Worm (Caenorhabditis elegans): Measurements from ENCODE around the gene ZC239.14.
"Not testable (repeated sequence)": the region's sequence is repeated elsewhere in the genome, so short reads cannot be mapped to it uniquely, and the experiment has no call there.

Gene ZC239.14

ce11 chrII:3202519-3202918, 19.3 kb downstream of the ZC239.14 start, which contains the start of gene sri-53:
Gene sri-53 (minus strand): TSS chrII:3202619.
- no peak for TF ChIP-seq athp-1 (tag; optimal IDR thresholded peaks at IDR 0.05)
- TF ChIP-seq C17E4.6 (GFP tag; IDR thresholded peaks at IDR 0.05) = no peak
- TF ChIP-seq lir-1 (GFP tag; conservative IDR thresholded peaks at IDR 0.05) = no peak
- TF ChIP-seq cebp-1 (GFP tag; IDR thresholded peaks at IDR 0.05) = no peak
- no peak for TF ChIP-seq cebp-1 (tag; optimal IDR thresholded peaks at IDR 0.05)
- TF ChIP-seq nhr-27 (tag; optimal IDR thresholded peaks at IDR 0.05) = no peak
- no peak for TF ChIP-seq ztf-28 (GFP tag; IDR thresholded peaks at IDR 0.05)
- TF ChIP-seq tlf-1 (GFP tag; optimal IDR thresholded peaks at IDR 0.05) = no peak
- TF ChIP-seq nhr-90 (tag; optimal IDR thresholded peaks at IDR 0.05) = no peak
- TF ChIP-seq attf-6 (GFP tag; IDR thresholded peaks at IDR 0.05) = no peak
- TF ChIP-seq cebp-2 (GFP tag; IDR thresholded peaks at IDR 0.05) = no peak
- TF ChIP-seq xnd-1 (tag; optimal IDR thresholded peaks at IDR 0.05) = no peak

DNA sequence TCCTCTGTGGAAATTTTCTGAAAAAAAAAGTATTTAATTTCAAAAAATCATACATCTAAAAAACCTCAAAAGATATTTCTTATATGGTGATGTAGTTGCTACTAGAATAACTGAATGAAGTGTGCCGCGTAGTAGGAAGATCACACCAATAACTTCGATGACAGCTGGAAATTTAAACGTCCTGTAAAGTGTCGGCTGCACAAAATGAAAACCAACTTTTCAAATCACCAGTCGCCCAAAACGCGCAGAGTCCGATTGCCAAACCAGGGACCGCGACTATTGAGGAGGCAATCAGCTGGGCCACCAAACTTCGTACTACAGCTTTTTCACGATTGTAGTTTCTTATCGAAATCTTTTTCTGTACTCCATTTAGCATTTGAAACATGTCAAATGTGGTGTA, 20.6 kb downstream of the ZC239.14 start, which contains the start of gene sri-48:
sri-48 (minus strand) TSS at position 101 of the 400 bp plus-strand sequence.
- not testable (repeated sequence) for TF ChIP-seq rpc-1 (optimal IDR thresholded peaks at IDR 0.05); rpc-1 (tag; optimal IDR thresholded peaks at IDR 0.05); sptf-2 (GFP tag; optimal IDR thresholded peaks at IDR 0.05); zfh-2 (GFP tag; conservative IDR thresholded peaks at IDR 0.05)

- TF ChIP-seq madf-10 (tag; optimal IDR thresholded peaks at IDR 0.05) (no peak), F55B11.4 (tag; optimal IDR thresholded peaks at IDR 0.05; ENCODE audit: borderline replicate concordance, insufficient read depth) (no peak), ztf-3 (GFP tag; optimal IDR thresholded peaks at IDR 0.05) (no peak), hsf-1 (GFP tag; IDR thresholded peaks at IDR 0.05) (no peak), sptf-2 (GFP tag; optimal IDR thresholded peaks at IDR 0.05) (no peak), attf-3 (GFP tag; conservative IDR thresholded peaks at IDR 0.05) (no peak), ceh-91 (GFP tag; IDR thresholded peaks at IDR 0.05) (no peak), nfya-2 (GFP tag; IDR thresholded peaks at IDR 0.05) (no peak), F37B4.10 (GFP tag; IDR thresholded peaks at IDR 0.05) (no peak), lin-35 (GFP tag; optimal IDR thresholded peaks at IDR 0.05) (no peak), mel-28 (tag; optimal IDR thresholded peaks at IDR 0.05; ENCODE audit: borderline replicate concordance) (no peak), F10E7.11 (tag; optimal IDR thresholded peaks at IDR 0.05) (no peak), K11D2.4 (GFP tag; IDR thresholded peaks at IDR 0.05) (no peak), dpl-1 (GFP tag; optimal IDR thresholded peaks at IDR 0.05) (no peak)
Observed at ce11 chrII:3198998-3199397, 22.8 kb downstream of the ZC239.14 start, which contains the start of gene sri-51. Gene sri-51 (minus strand): TSS chrII:3199098.

DNA sequence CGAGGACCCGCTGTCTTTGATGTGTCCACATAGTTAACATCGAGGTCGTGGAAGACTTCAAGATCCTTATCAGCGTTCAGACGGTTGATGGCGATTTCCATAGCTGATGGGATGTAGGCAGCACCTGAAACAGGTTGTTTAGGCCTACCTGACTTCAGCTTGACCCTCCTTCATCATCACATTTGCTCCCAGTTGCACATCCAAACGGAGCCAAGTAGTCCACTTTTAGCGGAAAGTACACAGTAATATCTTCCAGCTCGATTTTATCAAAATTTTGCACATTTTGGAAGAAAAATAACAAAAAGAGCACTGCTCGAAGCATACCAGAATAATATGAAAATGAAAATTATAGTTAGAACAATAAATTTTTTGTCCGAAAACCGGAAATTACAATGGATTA, 24.9 kb downstream of the ZC239.14 start, which contains the start of gene gcy-15:
gcy-15 (minus strand) TSS at position 101 of the 400 bp plus-strand sequence.
- TF ChIP-seq akir-1 (GFP tag; optimal IDR thresholded peaks at IDR 0.05) (no peak), lsl-1 (GFP tag; optimal IDR thresholded peaks at IDR 0.05) (no peak), ztf-26 (tag; optimal IDR thresholded peaks at IDR 0.05) (no peak), ccch-3 (GFP tag; optimal IDR thresholded peaks at IDR 0.05) (no peak), ZK185.1 (tag; optimal IDR thresholded peaks at IDR 0.05; ENCODE audit: poor library complexity, severe bottlenecking) (no peak), madf-3 (GFP tag; IDR thresholded peaks at IDR 0.05) (no peak), F22D6.2 (tag; optimal IDR thresholded peaks at IDR 0.05) (no peak), tlf-1 (GFP tag; optimal IDR thresholded peaks at IDR 0.05) (no peak), nhr-179 (tag; optimal IDR thresholded peaks at IDR 0.05) (no peak)
